Worm (Caenorhabditis elegans) whole organism, late embryonic: ENCODE data around the gene F01D5.6.

ENCODE experiments used
- C08G9.2 ChIP-seq: sonication (generic microtip); optimal IDR thresholded peaks from 2 replicates; lab custom pipeline; 2016; ENCODE audit warnings: mild to moderate bottlenecking, missing genetic modification characterization, moderate library complexity, missing compliant biosample characterization
- C38D4.7 ChIP-seq: fragments of 200-800 bp; sonication (Bioruptor generic); optimal IDR thresholded peaks from 2 replicates; lab custom pipeline; 2018; ENCODE audit warnings: mild to moderate bottlenecking, missing genetic modification characterization, moderate library complexity, missing compliant biosample characterization
- K09A11.1 ChIP-seq: sonication (generic microtip); optimal IDR thresholded peaks from 2 replicates; lab custom pipeline; 2017; ENCODE audit warnings: antibody characterized with exemption, mild to moderate bottlenecking, missing genetic modification characterization, missing compliant biosample characterization; ENCODE audit not compliant: insufficient read depth
- T23F11.4 ChIP-seq: fragments of 200-800 bp; sonication (Bioruptor generic); optimal IDR thresholded peaks from 2 replicates; lab custom pipeline; 2018; ENCODE audit warnings: mild to moderate bottlenecking, missing genetic modification characterization, missing compliant biosample characterization
- ceh-14 ChIP-seq: sonication (generic microtip); optimal IDR thresholded peaks from 2 replicates; lab custom pipeline; 2016; ENCODE audit warnings: missing genotype, missing genetic modification characterization, missing compliant biosample characterization
- ceh-18 ChIP-seq: sonication (generic microtip); optimal IDR thresholded peaks from 2 replicates; lab custom pipeline; 2016; ENCODE audit warnings: missing genetic modification characterization, missing compliant biosample characterization
- ceh-19 ChIP-seq: fragments of 200-800 bp; sonication (Bioruptor generic); optimal IDR thresholded peaks from 2 replicates; lab custom pipeline; 2018; ENCODE audit warnings: mild to moderate bottlenecking, missing genetic modification characterization, missing compliant biosample characterization
- ceh-22 ChIP-seq: sonication (generic microtip); optimal IDR thresholded peaks from 2 replicates; lab custom pipeline; 2017; ENCODE audit warnings: missing biosample characterization, missing genetic modification characterization
- ceh-30 ChIP-seq: fragments of 150-350 bp; optimal IDR thresholded peaks from 2 replicates; lab custom pipeline; 2014; ENCODE audit warnings: missing biosample characterization, missing genetic modification characterization
- ceh-31 ChIP-seq: sonication (generic microtip); optimal IDR thresholded peaks from 2 replicates; lab custom pipeline; 2016; ENCODE audit warnings: missing genetic modification characterization, missing compliant biosample characterization
- ceh-34 ChIP-seq: sonication (generic microtip); optimal IDR thresholded peaks from 2 replicates; lab custom pipeline; 2016; ENCODE audit warnings: mild to moderate bottlenecking, missing genetic modification characterization, missing compliant biosample characterization
- ceh-6 ChIP-seq: fragments of 200-800 bp; sonication (Bioruptor generic); optimal IDR thresholded peaks from 2 replicates; lab custom pipeline; 2018; ENCODE audit warnings: mild to moderate bottlenecking, missing genetic modification characterization, missing compliant biosample characterization
- ceh-9 ChIP-seq: sonication (generic microtip); optimal IDR thresholded peaks from 2 replicates; lab custom pipeline; 2016; ENCODE audit warnings: mild to moderate bottlenecking, missing genetic modification characterization, inconsistent platforms, missing compliant biosample characterization
- che-1 ChIP-seq: sonication (generic microtip); optimal IDR thresholded peaks from 2 replicates; lab custom pipeline; 2016; ENCODE audit warnings: mild to moderate bottlenecking, missing genetic modification characterization, missing compliant biosample characterization
- elt-2 ChIP-seq: sonication (generic microtip); optimal IDR thresholded peaks from 2 replicates; lab custom pipeline; 2016; ENCODE audit warnings: missing genetic modification reagents, missing genetic modification characterization, missing compliant biosample characterization
- elt-4 ChIP-seq: sonication (generic microtip); optimal IDR thresholded peaks from 2 replicates; lab custom pipeline; 2016; ENCODE audit warnings: missing genetic modification characterization, missing compliant biosample characterization
- ets-4 ChIP-seq: sonication (generic microtip); optimal IDR thresholded peaks from 2 replicates; lab custom pipeline; 2016; ENCODE audit warnings: missing genetic modification characterization, missing compliant biosample characterization
- fax-1 ChIP-seq: sonication (generic microtip); optimal IDR thresholded peaks from 2 replicates; lab custom pipeline; 2016; ENCODE audit warnings: missing genotype, missing genetic modification characterization, missing compliant biosample characterization
- fkh-10 ChIP-seq: fragments of 150-350 bp; optimal IDR thresholded peaks from 2 replicates; lab custom pipeline; 2014; ENCODE audit warnings: missing biosample characterization, missing genetic modification reagents, missing genetic modification characterization
- hlh-30 ChIP-seq: sonication (generic microtip); optimal IDR thresholded peaks from 2 replicates; lab custom pipeline; 2017; ENCODE audit warnings: antibody characterized with exemption, missing genetic modification characterization, missing compliant biosample characterization; ENCODE audit not compliant: insufficient read depth
- hlh-6 ChIP-seq: sonication (generic microtip); optimal IDR thresholded peaks from 2 replicates; lab custom pipeline; 2016; ENCODE audit warnings: missing genotype, missing genetic modification characterization, missing compliant biosample characterization
- lin-11 ChIP-seq: fragments of 200-800 bp; sonication (Bioruptor generic); optimal IDR thresholded peaks from 2 replicates; lab custom pipeline; 2018; ENCODE audit warnings: mild to moderate bottlenecking, missing genetic modification characterization, missing compliant biosample characterization
- madf-2 ChIP-seq: sonication (generic microtip); optimal IDR thresholded peaks from 2 replicates; lab custom pipeline; 2017; ENCODE audit warnings: missing genetic modification characterization, missing compliant biosample characterization
- mec-3 ChIP-seq: sonication (generic microtip); optimal IDR thresholded peaks from 2 replicates; lab custom pipeline; 2016; ENCODE audit warnings: borderline replicate concordance, missing genetic modification characterization, missing compliant biosample characterization
- nfya-1 ChIP-seq: sonication (generic microtip); optimal IDR thresholded peaks from 2 replicates; lab custom pipeline; 2017; ENCODE audit warnings: missing genetic modification characterization, mild to moderate bottlenecking, missing compliant biosample characterization, antibody characterized with exemption, moderate library complexity
- nhr-11 ChIP-seq: fragments of 150-350 bp; optimal IDR thresholded peaks from 2 replicates; lab custom pipeline; 2014; ENCODE audit warnings: missing biosample characterization, missing genetic modification characterization
- nhr-232 ChIP-seq: sonication (generic microtip); optimal IDR thresholded peaks from 2 replicates; lab custom pipeline; 2016; ENCODE audit warnings: missing genetic modification characterization, missing compliant biosample characterization
- odd-2 ChIP-seq: sonication (generic microtip); optimal IDR thresholded peaks from 2 replicates; lab custom pipeline; 2017; ENCODE audit warnings: antibody characterized with exemption, mild to moderate bottlenecking, missing genetic modification characterization, missing compliant biosample characterization
- pat-9 ChIP-seq: fragments of 200-800 bp; sonication (Bioruptor generic); optimal IDR thresholded peaks from 2 replicates; lab custom pipeline; 2018; ENCODE audit warnings: mild to moderate bottlenecking, missing genetic modification characterization, moderate library complexity, missing compliant biosample characterization
- pax-1 ChIP-seq: fragments of 150-350 bp; optimal IDR thresholded peaks from 2 replicates; lab custom pipeline; 2014; ENCODE audit warnings: missing biosample characterization, missing genetic modification characterization
- pha-2 ChIP-seq: sonication (generic microtip); optimal IDR thresholded peaks from 2 replicates; lab custom pipeline; 2017; ENCODE audit warnings: mild to moderate bottlenecking, missing genetic modification characterization, missing compliant biosample characterization
- pqm-1 ChIP-seq: sonication (generic microtip); optimal IDR thresholded peaks from 2 replicates; lab custom pipeline; 2016; ENCODE audit warnings: missing genetic modification characterization, missing compliant biosample characterization
- ref-2 ChIP-seq: sonication (generic microtip); optimal IDR thresholded peaks from 2 replicates; lab custom pipeline; 2016; ENCODE audit warnings: missing genetic modification characterization, missing compliant biosample characterization
- rnt-1 ChIP-seq: sonication (generic microtip); optimal IDR thresholded peaks from 2 replicates; lab custom pipeline; 2016; ENCODE audit warnings: missing genetic modification characterization, missing compliant biosample characterization
- sdc-2 ChIP-seq: sonication (generic microtip); optimal IDR thresholded peaks from 2 replicates; lab custom pipeline; 2016; ENCODE audit warnings: missing genotype, missing genetic modification characterization, missing compliant biosample characterization
- sox-2 ChIP-seq: fragments of 200-800 bp; sonication (Bioruptor generic); IDR thresholded peaks from 2 replicates; pipeline ENCODE4 v1.3.6; 2022; ENCODE audit warnings: missing genetic modification reagents, missing genetic modification characterization, missing compliant biosample characterization
- sox-4 ChIP-seq: sonication (generic microtip); optimal IDR thresholded peaks from 2 replicates; lab custom pipeline; 2017; ENCODE audit warnings: mild to moderate bottlenecking, missing genetic modification characterization, inconsistent platforms, missing compliant biosample characterization
- tbx-2 ChIP-seq: sonication (generic microtip); optimal IDR thresholded peaks from 2 replicates; lab custom pipeline; 2016; ENCODE audit warnings: missing genetic modification characterization, missing compliant biosample characterization
- ttx-3 ChIP-seq: sonication (generic microtip); optimal IDR thresholded peaks from 2 replicates; lab custom pipeline; 2016; ENCODE audit warnings: missing genetic modification reagents, missing genetic modification characterization, missing compliant biosample characterization
- unc-3 ChIP-seq, 2 experiments: fragments of 200-800 bp in 1 of 2; sonication (Bioruptor generic) in 1 of 2; sonication (generic microtip) in 1 of 2; conservative IDR thresholded peaks in 1 of 2; optimal IDR thresholded peaks in 1 of 2; 2 replicates each; pipeline versions ENCODE4 v1.3.6 to Lab custom; 2016 to 2022; ENCODE audit warnings: missing compliant biosample characterization in 2 of 2, missing genetic modification characterization in 2 of 2, missing genetic modification reagents in 1 of 2
- unc-55 ChIP-seq: sonication (generic microtip); optimal IDR thresholded peaks from 2 replicates; lab custom pipeline; 2017; ENCODE audit warnings: missing biosample characterization, missing genetic modification reagents, missing genetic modification characterization
- ztf-16 ChIP-seq: sonication (generic microtip); optimal IDR thresholded peaks from 2 replicates; lab custom pipeline; 2017; ENCODE audit warnings: missing genetic modification characterization, missing compliant biosample characterization

The F01D5.6 gene

DNA sequence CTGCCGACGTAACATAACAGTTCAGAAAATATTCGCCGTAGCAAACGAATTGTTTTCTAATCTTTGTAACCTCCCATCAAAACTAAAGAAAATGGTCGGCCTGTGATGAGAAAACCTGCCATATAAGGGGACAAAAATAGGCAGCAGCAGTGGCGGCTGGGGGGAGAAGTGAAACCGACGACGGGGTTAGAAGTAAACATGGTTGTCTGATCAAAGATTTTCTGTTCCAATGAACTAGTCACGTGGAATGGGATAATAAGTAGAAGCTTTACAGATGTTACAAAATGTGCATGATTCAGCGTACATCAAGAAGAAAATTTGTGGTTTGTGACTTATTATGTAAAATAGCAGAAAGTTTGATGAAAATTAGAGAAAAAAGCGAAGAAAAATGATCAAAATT is 38.9 kb downstream of the F01D5.6 start:
- TF ChIP-seq ets-4 (no peak), ceh-14 (no peak), ref-2 (tag; lab: Kevin White, UChicago) (no peak), rnt-1 (no peak), fkh-10 (GFP tag; lab: Kevin White, UChicago) (no peak), ttx-3 (tag; lab: Kevin White, UChicago) (no peak), ceh-34 (tag; lab: Kevin White, UChicago) (no peak), ceh-9 (no peak), odd-2 (no peak)
- TF ChIP-seq, all 69 proteins: peak for 0

DNA sequence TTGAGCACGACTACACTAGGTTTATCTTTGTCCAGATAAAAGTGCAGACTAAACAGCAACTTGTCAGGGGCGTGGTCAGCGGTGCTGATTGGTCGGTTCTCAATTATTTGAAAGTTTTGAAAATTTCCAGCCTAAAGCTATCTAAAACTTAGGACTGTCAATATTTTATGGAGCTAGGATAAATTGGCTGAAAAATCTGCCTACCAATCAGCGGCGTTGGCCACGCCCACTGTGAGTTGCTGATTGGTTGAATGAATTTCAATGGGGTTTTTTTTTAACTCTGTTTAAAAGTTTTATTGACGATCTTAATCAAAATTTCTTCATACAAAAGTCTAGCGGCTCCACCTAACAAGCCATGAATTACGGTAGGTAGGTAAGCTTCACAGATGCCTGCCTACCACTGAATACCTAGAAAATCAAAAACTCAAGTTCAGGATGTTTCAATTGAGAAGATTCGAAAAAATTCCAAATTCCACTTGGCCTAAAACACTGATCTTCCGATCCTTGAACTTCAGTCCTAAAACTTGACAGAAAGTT is 39.7 kb downstream of the F01D5.6 start:
- TF ChIP-seq nfya-1 (tag; lab: Kevin White, UChicago): peak; percentile 83
- TF ChIP-seq ztf-16 (tag; lab: Kevin White, UChicago): no peak

ce11 chrII:14046491-14046890 is 40.2 kb downstream of the F01D5.6 start:
- TF ChIP-seq fkh-10 (GFP tag; lab: Kevin White, UChicago) (no peak), lin-11 (tag; lab: Kevin White, UChicago) (no peak), mec-3 (no peak), ceh-31 (tag; lab: Kevin White, UChicago) (peak; percentile 34), sox-4 (tag; lab: Kevin White, UChicago) (no peak), rnt-1 (peak; percentile 17), unc-3 (GFP tag; conservative IDR thresholded peaks at IDR 0.05; lab: Robert Waterston, UW) (no peak), unc-3 (tag; optimal IDR thresholded peaks at IDR 0.05; lab: Kevin White, UChicago) (no peak), sdc-2 (tag; lab: Kevin White, UChicago) (peak; percentile 39), ceh-6 (GFP tag; lab: Kevin White, UChicago) (no peak), ceh-19 (GFP tag; lab: Kevin White, UChicago) (peak; percentile 3), pat-9 (no peak), ceh-18 (tag; lab: Kevin White, UChicago) (peak; percentile 21), ceh-34 (tag; lab: Kevin White, UChicago) (peak; percentile 47), ceh-30 (no peak)

DNA sequence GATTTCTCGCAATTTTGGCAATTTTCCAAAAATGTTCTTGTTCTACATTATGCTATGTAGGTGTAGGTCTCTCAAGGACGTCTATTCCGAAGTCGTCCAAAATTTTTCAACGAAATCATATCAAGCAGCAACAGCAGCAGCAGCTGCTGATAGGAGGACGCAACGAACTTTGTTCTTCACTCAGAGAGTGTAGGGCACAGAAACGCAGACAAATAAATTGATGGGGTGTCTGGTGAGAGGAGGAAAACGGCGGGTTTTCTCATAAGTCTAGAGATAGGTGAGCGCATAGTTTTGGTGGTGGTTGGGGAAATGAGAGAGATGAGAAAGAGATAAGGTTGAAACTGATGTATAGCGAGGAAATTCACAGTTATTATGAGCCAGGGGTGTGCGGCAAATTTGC is 42.8 kb downstream of the F01D5.6 start:
- TF ChIP-seq pat-9 (no peak), pax-1 (tag; lab: Kevin White, UChicago) (no peak), unc-55 (GFP tag; lab: Kevin White, UChicago) (no peak), ceh-18 (tag; lab: Kevin White, UChicago) (peak; percentile 29), nfya-1 (tag; lab: Kevin White, UChicago) (peak; percentile 65), rnt-1 (peak; percentile 48), K09A11.1 (no peak), fax-1 (tag; lab: Kevin White, UChicago) (no peak), tbx-2 (peak; percentile 5), elt-2 (peak; percentile 61)
- TF ChIP-seq, all 69 proteins: peak for 5

DNA sequence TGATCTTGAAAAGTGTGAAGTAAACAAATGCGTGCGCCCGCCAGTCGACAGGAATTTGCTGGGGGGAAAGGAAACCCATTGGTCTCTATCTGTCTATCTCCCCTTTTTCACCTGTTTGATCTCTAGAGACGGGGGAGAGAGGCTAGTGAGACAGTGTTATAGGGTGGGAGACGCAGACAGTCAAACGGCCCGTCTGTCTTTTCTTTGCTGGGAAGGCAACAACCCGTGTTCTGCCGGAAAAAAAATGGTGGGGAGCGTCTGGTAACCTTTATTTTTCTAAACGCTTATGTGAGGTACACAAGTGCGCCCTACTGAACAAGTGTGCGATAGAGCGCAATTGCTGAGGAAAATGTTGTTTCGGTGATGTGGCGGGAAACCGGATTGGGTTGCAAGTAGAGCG is 44.2 kb downstream of the F01D5.6 start:
- TF ChIP-seq hlh-30 (tag; lab: Kevin White, UChicago): peak; percentile 49
- no peak for TF ChIP-seq nhr-11 (tag; lab: Kevin White, UChicago)
- TF ChIP-seq che-1: no peak
- peak; percentile 62 for TF ChIP-seq ceh-18 (tag; lab: Kevin White, UChicago)
- no peak for TF ChIP-seq pha-2
- no peak for TF ChIP-seq lin-11 (tag; lab: Kevin White, UChicago)
- TF ChIP-seq sox-2 (GFP tag; lab: Robert Waterston, UW): no peak
- TF ChIP-seq rnt-1: peak; percentile 41
- no peak for TF ChIP-seq ceh-14
- no peak for TF ChIP-seq madf-2 (tag; lab: Kevin White, UChicago)
- TF ChIP-seq C08G9.2 (tag; lab: Kevin White, UChicago): no peak
- TF ChIP-seq C38D4.7 (GFP tag; lab: Kevin White, UChicago): no peak
- peak; percentile 58 for TF ChIP-seq nfya-1 (tag; lab: Kevin White, UChicago)
- TF ChIP-seq pax-1 (tag; lab: Kevin White, UChicago): no peak
- TF ChIP-seq pqm-1 (tag; lab: Kevin White, UChicago): no peak
- no peak for TF ChIP-seq ceh-30
- no peak for TF ChIP-seq ceh-9
- peak; percentile 11 for TF ChIP-seq unc-55 (GFP tag; lab: Kevin White, UChicago)
- no peak for TF ChIP-seq T23F11.4 (GFP tag; lab: Kevin White, UChicago)
- no peak for TF ChIP-seq nhr-232
- no peak for TF ChIP-seq ceh-22 (tag; lab: Kevin White, UChicago)
- no peak for TF ChIP-seq elt-4
- TF ChIP-seq hlh-6 (tag; lab: Kevin White, UChicago): no peak
- TF ChIP-seq odd-2: no peak
- TF ChIP-seq ceh-34 (tag; lab: Kevin White, UChicago): no peak
- no peak for TF ChIP-seq mec-3
